Fruit fly (Drosophila melanogaster): ENCODE data around the gene emc.

Gene emc

DNA sequence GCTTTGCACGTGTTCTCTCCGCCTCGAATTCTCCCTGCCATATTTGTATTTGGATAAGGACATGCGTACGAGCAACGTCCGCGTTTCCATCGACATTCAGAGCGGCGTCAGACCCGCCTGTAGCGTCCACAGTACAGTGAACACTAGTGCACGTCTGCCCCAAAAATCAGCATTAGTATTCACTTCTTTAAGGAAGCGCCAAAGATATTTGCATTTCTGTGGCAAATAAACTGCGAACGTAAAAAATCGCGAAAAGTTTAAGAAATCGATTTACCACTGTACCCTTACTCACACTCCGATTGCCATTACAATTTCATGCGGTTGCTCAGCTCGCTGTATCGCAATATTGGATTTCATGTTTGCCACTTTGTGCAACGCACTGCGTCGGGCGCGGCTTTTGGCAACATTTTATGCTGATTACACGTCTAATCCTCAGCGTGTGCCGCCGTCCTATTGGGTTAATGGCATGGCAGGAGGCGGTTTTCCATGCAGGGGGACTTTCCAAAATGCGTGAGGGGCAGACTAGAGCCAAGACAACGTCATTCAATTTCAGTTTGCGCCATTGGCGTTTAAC lies 53.6 kb downstream of the emc start (continued):
- TF ChIP-seq pan (optimal IDR thresholded peaks at IDR 0.05) (no peak), pan (GFP tag; optimal IDR thresholded peaks at IDR 0.05 in 1 of 2, IDR thresholded peaks at IDR 0.05 in 1 of 2) (peak in 1 of 2 experiments; percentile 92), B-H1 (GFP tag; IDR thresholded peaks at IDR 0.05) (peak; percentile 89), az2 (GFP tag; optimal IDR thresholded peaks at IDR 0.05) (peak; percentile 90), cg (GFP tag; optimal IDR thresholded peaks at IDR 0.05) (no peak), tgo (GFP tag; IDR thresholded peaks at IDR 0.05) (peak; percentile 90), Xbp1 (GFP tag; optimal IDR thresholded peaks at IDR 0.05) (peak; percentile 92), toy (GFP tag; IDR thresholded peaks at IDR 0.05) (peak; percentile 80; the same call in 1 of the 2 replicates), Stat92E (GFP tag; optimal IDR thresholded peaks at IDR 0.05) (no peak), mam (GFP tag; optimal IDR thresholded peaks at IDR 0.05) (peak; percentile 93), Dfd (GFP tag; optimal IDR thresholded peaks at IDR 0.05) (no peak), CG12219 (GFP tag; optimal IDR thresholded peaks at IDR 0.05) (peak; percentile 89), ftz-f1 (GFP tag; optimal IDR thresholded peaks at IDR 0.05) (no peak), kah (GFP tag; optimal IDR thresholded peaks at IDR 0.05) (peak; percentile 52), tna (GFP tag; IDR thresholded peaks at IDR 0.05; ENCODE audit: partially characterized antibody) (no peak), CG3065 (GFP tag; optimal IDR thresholded peaks at IDR 0.05) (peak; percentile 60), tx (GFP tag; optimal IDR thresholded peaks at IDR 0.05) (peak; percentile 80), CG17328 (GFP tag; IDR thresholded peaks at IDR 0.05) (peak; percentile 94), CG16815 (GFP tag; optimal IDR thresholded peaks at IDR 0.05) (peak; percentile 84), Meics (GFP tag; optimal IDR thresholded peaks at IDR 0.05) (peak; percentile 87), fd3F (GFP tag; optimal IDR thresholded peaks at IDR 0.05) (peak; percentile 76), CG1792 (GFP tag; optimal IDR thresholded peaks at IDR 0.05) (peak; percentile 69), CG2199 (GFP tag; IDR thresholded peaks at IDR 0.05) (peak; percentile 94), gfzf (GFP tag; optimal IDR thresholded peaks at IDR 0.05) (no peak), CrebB (tag; optimal IDR thresholded peaks at IDR 0.05) (peak; percentile 83), CG12104 (GFP tag; optimal IDR thresholded peaks at IDR 0.05) (peak; percentile 37), CG13624 (GFP tag; optimal IDR thresholded peaks at IDR 0.05) (peak; percentile 82), CG5180 (GFP tag; optimal IDR thresholded peaks at IDR 0.05) (peak; percentile 60), scrt (GFP tag; optimal IDR thresholded peaks at IDR 0.05) (peak; percentile 88), pb (GFP tag; optimal IDR thresholded peaks at IDR 0.05) (peak; percentile 79), HmgD (GFP tag; optimal IDR thresholded peaks at IDR 0.05) (peak; percentile 84), Dip3 (GFP tag; optimal IDR thresholded peaks at IDR 0.05) (peak; percentile 82), Dek (tag; optimal IDR thresholded peaks at IDR 0.05) (peak; percentile 86), insv (GFP tag; optimal IDR thresholded peaks at IDR 0.05) (no peak), pum (GFP tag; optimal IDR thresholded peaks at IDR 0.05) (peak; percentile 83), CG3163 (GFP tag; optimal IDR thresholded peaks at IDR 0.05) (peak; percentile 71), Myb (GFP tag; optimal IDR thresholded peaks at IDR 0.05) (peak; percentile 78), CG13894 (tag; optimal IDR thresholded peaks at IDR 0.05) (peak; percentile 83), CG3838 (GFP tag; optimal IDR thresholded peaks at IDR 0.05) (peak; percentile 47), her (GFP tag; optimal IDR thresholded peaks at IDR 0.05) (peak; percentile 92), cad (GFP tag; optimal IDR thresholded peaks at IDR 0.05) (no peak), Hmx (GFP tag; optimal IDR thresholded peaks at IDR 0.05) (peak; percentile 51), CG9817 (tag; optimal IDR thresholded peaks at IDR 0.05) (peak; percentile 88), trh (GFP tag; optimal IDR thresholded peaks at IDR 0.05) (peak; percentile 38), bbx (GFP tag; IDR thresholded peaks at IDR 0.05; ENCODE audit: partially characterized antibody) (no peak), usp (GFP tag; optimal IDR thresholded peaks at IDR 0.05) (no peak), dan (GFP tag; IDR thresholded peaks at IDR 0.05) (peak; percentile 80; the same call in 1 of the 2 replicates), CG1529 (GFP tag; optimal IDR thresholded peaks at IDR 0.05) (peak; percentile 77), so (GFP tag; IDR thresholded peaks at IDR 0.05) (peak; percentile 91), CG7987 (GFP tag; optimal IDR thresholded peaks at IDR 0.05) (peak; percentile 64), CG15479 (GFP tag; optimal IDR thresholded peaks at IDR 0.05) (peak; percentile 59)
